Fruit fly (Drosophila melanogaster) whole organism, adult: ENCODE results near the gene Toll-4.

Experiments
- CG11617 ChIP-seq: fragments of 200-800 bp; sonication (Bioruptor generic); optimal IDR thresholded peaks from 2 replicates; lab custom pipeline; 2017; ENCODE audit warnings: mild to moderate bottlenecking, missing biosample characterization, missing genetic modification reagents, missing genetic modification characterization
- CG14711 ChIP-seq: fragments of 200-800 bp; sonication (Bioruptor generic); optimal IDR thresholded peaks from 2 replicates; lab custom pipeline; 2018; ENCODE audit warnings: missing biosample characterization, mild to moderate bottlenecking, missing genetic modification characterization, moderate library complexity
- CG1620 ChIP-seq: fragments of 200-800 bp; sonication (Bioruptor generic); optimal IDR thresholded peaks from 2 replicates; lab custom pipeline; 2016; ENCODE audit warnings: missing biosample characterization, missing genetic modification characterization
- CG33017 ChIP-seq: fragments of 200-800 bp; sonication (Bioruptor generic); optimal IDR thresholded peaks from 2 replicates; lab custom pipeline; 2018; ENCODE audit warnings: missing biosample characterization, mild to moderate bottlenecking, missing genetic modification characterization, moderate library complexity
- Clk ChIP-seq: fragments of 200-800 bp; sonication (Bioruptor generic); optimal IDR thresholded peaks from 2 replicates; lab custom pipeline; 2017; ENCODE audit warnings: missing biosample characterization, missing genetic modification characterization
- Hr96 ChIP-seq: fragments of 200-800 bp; sonication (Bioruptor generic); optimal IDR thresholded peaks from 2 replicates; lab custom pipeline; 2016; ENCODE audit warnings: missing biosample characterization, missing genetic modification characterization
- Mnt ChIP-seq: fragments of 200-800 bp; sonication (Bioruptor generic); optimal IDR thresholded peaks from 2 replicates; lab custom pipeline; 2016; ENCODE audit warnings: missing biosample characterization, mild to moderate bottlenecking, missing genetic modification characterization
- bab1 ChIP-seq: fragments of 200-800 bp; sonication (Bioruptor generic); optimal IDR thresholded peaks from 3 replicates; lab custom pipeline; 2019; ENCODE audit warnings: missing biosample characterization, mild to moderate bottlenecking, missing genetic modification characterization, moderate library complexity
- cic ChIP-seq: fragments of 200-800 bp; sonication (Bioruptor generic); optimal IDR thresholded peaks from 2 replicates; lab custom pipeline; 2017; ENCODE audit warnings: missing biosample characterization, mild to moderate bottlenecking, missing genetic modification characterization, moderate library complexity
- cnc ChIP-seq, 2 experiments: fragments of >200 bp; optimal IDR thresholded peaks; 2 replicates each; lab custom pipeline; 2017
- kay ChIP-seq: fragments of 200-800 bp; sonication (Bioruptor generic); peaks from one replicate; lab custom pipeline; 2016; ENCODE audit warnings: missing biosample characterization, missing genetic modification characterization, borderline replicate concordance
- ovo ChIP-seq: fragments of 200-800 bp; sonication (Bioruptor generic); optimal IDR thresholded peaks from 2 replicates; lab custom pipeline; 2016; ENCODE audit warnings: missing biosample characterization, missing genetic modification characterization
- pad ChIP-seq: fragments of 200-800 bp; sonication (Bioruptor generic); optimal IDR thresholded peaks from 3 replicates; lab custom pipeline; 2017; ENCODE audit warnings: missing biosample characterization, missing genetic modification characterization, mild to moderate bottlenecking, moderate library complexity, missing genetic modification reagents
- tj ChIP-seq: fragments of 200-800 bp; sonication (Bioruptor generic); optimal IDR thresholded peaks from 3 replicates; lab custom pipeline; 2017; ENCODE audit warnings: missing biosample characterization, mild to moderate bottlenecking, missing genetic modification characterization, moderate library complexity

- TF ChIP-seq CG11617 (GFP tag; lab: Kevin White, UChicago), result no peak
- no peak for TF ChIP-seq pad (GFP tag; lab: Kevin White, UChicago)
- no peak for TF ChIP-seq Clk (GFP tag; lab: Kevin White, UChicago)
- no peak for TF ChIP-seq Mnt (GFP tag; lab: Kevin White, UChicago)
- TF ChIP-seq cic, result no peak
- TF ChIP-seq kay (GFP tag; lab: Kevin White, UChicago), result no peak
- TF ChIP-seq bab1 (GFP tag; lab: Kevin White, UChicago), result no peak
- no peak for TF ChIP-seq tj (GFP tag; lab: Kevin White, UChicago)
- TF ChIP-seq Hr96 (GFP tag; lab: Kevin White, UChicago), result no peak
- TF ChIP-seq CG33017, result no peak
- TF ChIP-seq CG14711, result no peak
- TF ChIP-seq CG1620, result no peak
- TF ChIP-seq ovo (GFP tag; lab: Kevin White, UChicago), result no peak
- no peak for TF ChIP-seq cnc (optimal IDR thresholded peaks at IDR 0.05; lab: Kevin White, UChicago)
These were observed 39.8 kb downstream of the Toll-4 start for dm6 chr2L:9123707-9124106.
